Fruit fly (Drosophila melanogaster) Kc167 (cell line): ENCODE results near the gene Sprn.

Experiments
- Sin3A ChIP-seq: fragments of >200 bp; optimal IDR thresholded peaks from 2 replicates; lab custom pipeline; 2018; ENCODE audit warnings: missing external identifiers
- insv ChIP-seq: fragments of >200 bp; optimal IDR thresholded peaks from 3 replicates; lab custom pipeline; 2018; ENCODE audit warnings: missing external identifiers
- psq ChIP-seq: fragments of >200 bp; optimal IDR thresholded peaks from 2 replicates; lab custom pipeline; 2017; ENCODE audit warnings: missing external identifiers

- no peak for TF ChIP-seq insv (lab: Kevin White, UChicago)
- no peak for TF ChIP-seq psq (lab: Kevin White, UChicago)
- no peak for TF ChIP-seq Sin3A (lab: Kevin White, UChicago)
Measured at dm6 chr3L:11833296-11833717, 45.6 kb upstream of the Sprn start, which contains the start of gene CycA.
